Worm (Caenorhabditis elegans) whole organism, L1 larva: ENCODE data around the gene F36D4.1.

Experiments
- ceh-82 ChIP-seq, 3 experiments: fragments of 150-350 bp in 1 of 3; sonication (generic microtip) in 2 of 3; optimal IDR thresholded peaks; 2 replicates each; lab custom pipeline; 2014 to 2017; ENCODE audit warnings: missing biosample characterization in 3 of 3, missing genetic modification characterization in 3 of 3
- rnt-1 ChIP-seq: sonication (generic microtip); optimal IDR thresholded peaks from 2 replicates; lab custom pipeline; 2016; ENCODE audit warnings: mild to moderate bottlenecking, missing genetic modification characterization, moderate library complexity, missing compliant biosample characterization

DNA sequence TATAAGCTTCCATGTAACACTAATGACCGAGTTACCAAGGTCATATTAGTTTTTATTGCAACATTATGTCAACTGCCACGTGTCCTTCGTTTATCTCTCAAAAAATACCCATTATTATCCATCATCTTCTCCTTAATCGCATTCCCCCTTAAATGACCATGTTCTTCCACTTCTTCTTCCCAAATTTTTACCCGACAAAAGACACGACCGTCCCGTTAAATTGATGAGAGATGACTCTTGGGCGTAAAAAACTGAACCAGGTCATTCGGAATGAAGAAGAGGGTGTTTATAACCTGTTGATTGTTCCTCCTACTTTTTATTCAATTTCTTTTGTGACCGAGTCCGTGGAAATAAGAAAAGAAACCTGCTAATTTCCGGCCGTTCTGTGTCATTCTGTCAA, 27.9 kb downstream of the F36D4.1 start:
- TF ChIP-seq ceh-82 (tag; optimal IDR thresholded peaks at IDR 0.05; lab: Kevin White, UChicago) (no peak), rnt-1 (tag; lab: Kevin White, UChicago) (no peak)
